Fruit fly (Drosophila melanogaster): ENCODE results near the gene Anp.

Gene Anp

DNA sequence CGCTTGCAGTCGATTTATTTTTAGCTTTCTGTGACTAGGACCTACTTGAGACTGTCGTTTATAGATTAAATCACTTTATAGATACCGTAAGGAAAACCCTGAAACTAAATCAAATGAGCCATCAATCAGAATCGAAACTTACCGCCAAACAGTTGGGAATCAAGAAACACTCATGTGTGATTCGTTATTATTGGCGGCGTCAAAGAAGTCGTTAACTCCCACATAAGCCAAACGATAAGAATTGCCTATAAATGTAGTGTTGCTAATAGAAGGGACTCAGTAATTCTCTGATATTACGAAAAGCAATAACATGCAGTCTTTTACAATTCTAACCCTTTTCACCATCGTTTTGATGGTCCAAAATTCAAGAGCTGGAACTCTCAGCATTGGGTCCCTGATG is 43.1 kb downstream of the Anp start, which contains the start of gene CG18404:
Gene CG18404, plus strand, starts transcription at position 301 of the 400 bp plus-strand sequence.
- TF ChIP-seq CG8478 (optimal IDR thresholded peaks at IDR 0.05) (no peak), Dll (optimal IDR thresholded peaks at IDR 0.05) (no peak), psq (optimal IDR thresholded peaks at IDR 0.05) (no peak), pan (optimal IDR thresholded peaks at IDR 0.05) (no peak), EcR (GFP tag; optimal IDR thresholded peaks at IDR 0.05) (no peak), usp (GFP tag; optimal IDR thresholded peaks at IDR 0.05) (no peak)

DNA sequence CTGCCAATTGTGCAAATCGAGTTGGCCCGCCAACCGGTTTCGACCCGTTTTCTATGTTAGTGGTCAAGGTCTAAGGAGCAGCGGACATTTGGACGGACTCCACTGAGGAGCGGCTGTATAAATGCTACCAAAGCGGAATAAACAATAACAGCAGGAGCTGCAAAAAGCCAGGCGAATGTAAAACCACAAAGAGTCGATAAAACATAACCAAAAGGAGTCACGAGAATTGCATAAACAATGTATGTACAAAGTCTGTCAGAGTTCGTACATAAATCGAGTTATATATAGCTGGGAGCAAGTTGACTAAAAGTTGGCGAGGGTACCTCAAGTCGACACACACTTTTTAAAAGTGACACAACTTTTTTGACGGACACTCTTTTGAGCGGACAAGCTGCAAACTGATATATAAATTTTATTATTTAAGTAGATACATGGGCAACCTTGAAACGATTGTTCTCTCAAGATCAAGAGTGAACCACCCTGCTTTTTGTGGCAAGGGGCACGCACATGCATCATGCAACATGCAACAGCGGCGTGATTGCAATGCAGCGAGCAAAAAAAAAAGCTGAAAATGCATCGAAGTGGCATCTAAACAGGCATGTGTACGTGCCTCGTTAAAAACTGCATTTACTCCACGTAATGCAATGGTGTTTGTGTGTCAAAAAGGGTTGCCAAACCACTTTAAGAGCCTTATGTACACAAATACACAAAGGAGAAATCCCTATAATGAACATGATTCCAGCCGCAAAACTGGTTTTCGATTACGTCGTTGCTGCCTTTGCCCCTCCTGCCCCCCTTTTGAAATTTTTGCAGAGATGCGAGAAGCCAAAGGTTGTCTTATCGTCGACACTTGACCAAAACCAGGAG is 45.7 kb downstream of the Anp start:
- no peak for TF ChIP-seq pan (optimal IDR thresholded peaks at IDR 0.05)

DNA sequence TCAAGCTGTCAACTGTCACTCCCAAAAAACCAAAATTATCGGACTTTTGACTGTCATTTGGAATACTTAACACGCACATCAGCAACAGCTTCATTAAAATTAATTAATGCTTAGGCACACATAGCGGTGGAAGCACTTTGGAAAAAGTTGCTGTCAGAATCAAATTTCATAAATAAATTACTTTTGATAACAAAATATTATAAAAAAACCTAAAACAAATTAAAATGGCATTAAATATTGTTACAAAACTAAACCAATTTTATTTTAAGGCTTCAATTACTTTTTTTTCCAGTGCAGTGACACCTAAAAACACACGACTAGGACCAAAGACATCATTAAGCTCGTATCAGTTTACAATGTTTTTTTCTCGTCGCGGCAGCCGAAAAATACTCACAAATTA is 46.5 kb downstream of the Anp start:
- TF ChIP-seq CG8478 (optimal IDR thresholded peaks at IDR 0.05) = no peak
- no peak for TF ChIP-seq psq (optimal IDR thresholded peaks at IDR 0.05)
- TF ChIP-seq Dll (optimal IDR thresholded peaks at IDR 0.05) = no peak
- TF ChIP-seq pan (optimal IDR thresholded peaks at IDR 0.05) = no peak
- no peak for TF ChIP-seq usp (GFP tag; optimal IDR thresholded peaks at IDR 0.05)
- TF ChIP-seq EcR (GFP tag; optimal IDR thresholded peaks at IDR 0.05) = no peak

DNA sequence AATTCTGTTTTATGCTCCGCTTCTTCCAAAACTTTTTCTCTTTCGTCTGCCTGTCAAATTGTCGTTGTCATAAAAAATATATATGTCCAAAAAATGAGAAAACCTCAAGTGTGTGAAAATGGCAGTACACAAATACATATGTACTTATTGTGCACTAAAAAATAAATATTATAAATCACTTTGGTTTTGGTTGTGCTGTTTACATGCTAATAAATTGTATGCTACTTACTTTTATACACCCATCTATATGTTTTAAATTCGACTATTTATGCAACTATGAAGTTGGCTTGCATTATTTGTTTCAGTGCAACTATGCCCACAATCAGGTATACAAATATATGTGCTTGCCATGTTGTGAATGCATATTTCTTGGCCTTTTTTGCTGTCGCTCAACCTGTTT is 47.8 kb downstream of the Anp start:
- TF ChIP-seq Dll (optimal IDR thresholded peaks at IDR 0.05) (no peak), psq (optimal IDR thresholded peaks at IDR 0.05) (no peak), CG8478 (optimal IDR thresholded peaks at IDR 0.05) (no peak), pan (optimal IDR thresholded peaks at IDR 0.05) (no peak), usp (GFP tag; optimal IDR thresholded peaks at IDR 0.05) (no peak), EcR (GFP tag; optimal IDR thresholded peaks at IDR 0.05) (no peak)

DNA sequence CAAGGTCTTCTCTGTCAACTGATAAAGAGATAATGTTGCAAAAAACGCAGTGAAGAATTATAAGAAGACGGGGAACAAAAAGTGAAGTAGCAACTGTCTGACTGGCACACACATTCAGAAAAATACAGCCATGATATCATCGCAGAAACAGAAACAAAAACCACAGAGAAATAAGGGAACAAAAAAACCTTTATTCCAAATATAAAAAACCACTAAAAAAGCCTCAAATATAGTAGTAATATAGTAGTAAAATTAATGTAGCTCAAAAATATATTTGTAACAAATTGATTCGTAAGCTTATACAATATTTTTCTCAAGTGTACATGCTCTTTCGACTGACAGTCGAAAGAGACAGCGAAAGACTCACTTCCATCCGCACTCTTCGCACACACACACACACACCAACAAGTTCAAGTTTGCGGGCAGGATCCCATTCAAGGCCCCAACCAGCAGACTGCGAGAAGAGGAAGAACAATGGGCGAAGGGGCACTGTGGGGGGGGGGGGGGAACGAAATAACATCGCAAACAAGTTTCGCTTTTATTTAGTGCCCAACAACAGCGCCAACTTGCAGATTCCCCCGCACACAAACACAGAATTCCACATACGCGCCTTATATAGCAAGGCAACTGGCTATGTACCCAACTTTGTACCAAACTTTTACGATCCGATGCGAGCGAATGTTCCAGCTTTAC is 48.7 kb downstream of the Anp start:
- TF ChIP-seq psq (optimal IDR thresholded peaks at IDR 0.05) (no peak), EcR (GFP tag; optimal IDR thresholded peaks at IDR 0.05) (no peak), CG8478 (optimal IDR thresholded peaks at IDR 0.05) (no peak), usp (GFP tag; optimal IDR thresholded peaks at IDR 0.05) (no peak), Dll (optimal IDR thresholded peaks at IDR 0.05) (no peak), pan (optimal IDR thresholded peaks at IDR 0.05) (no peak)

DNA sequence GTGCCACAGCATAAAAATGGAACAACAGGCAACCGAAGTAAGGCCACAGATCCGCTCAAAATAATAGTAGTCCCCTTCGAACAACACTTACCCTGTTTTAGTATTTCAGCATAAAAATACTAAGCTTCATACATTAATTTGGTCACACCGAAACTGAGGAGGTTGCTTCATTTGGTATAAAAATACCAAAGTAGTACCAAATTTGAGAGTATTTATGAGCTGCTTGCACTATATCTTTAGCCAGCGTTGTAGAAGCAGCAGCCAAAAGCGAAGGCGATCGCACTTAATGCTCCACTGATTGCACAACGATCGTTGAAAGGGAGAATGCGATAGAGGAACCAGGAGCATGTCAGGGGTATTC is 49.2 kb downstream of the Anp start:
- TF ChIP-seq psq (optimal IDR thresholded peaks at IDR 0.05) (no peak), usp (GFP tag; optimal IDR thresholded peaks at IDR 0.05) (no peak), Dll (optimal IDR thresholded peaks at IDR 0.05) (no peak), EcR (GFP tag; optimal IDR thresholded peaks at IDR 0.05) (no peak), pan (optimal IDR thresholded peaks at IDR 0.05) (no peak)

DNA sequence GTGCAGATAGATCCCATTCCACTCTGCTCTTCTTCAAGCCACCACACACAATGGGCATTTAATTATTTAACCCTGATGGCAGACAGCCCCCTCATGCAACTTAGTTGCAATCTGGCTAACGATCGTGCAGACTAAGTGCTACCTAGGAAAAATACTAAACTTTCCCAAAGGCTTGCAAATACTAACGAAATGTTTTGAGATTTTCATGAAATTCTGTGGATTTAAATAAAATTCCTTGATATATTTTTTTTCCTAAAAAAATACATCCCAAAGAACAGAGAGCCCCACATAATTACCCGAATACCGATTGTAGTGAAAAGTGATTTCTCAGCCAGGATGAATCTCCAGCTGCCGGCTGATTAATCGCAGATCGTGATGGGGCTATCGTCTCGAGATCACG is 49.8 kb downstream of the Anp start:
- TF ChIP-seq pan (optimal IDR thresholded peaks at IDR 0.05) (no peak), CG8478 (optimal IDR thresholded peaks at IDR 0.05) (no peak), Dll (optimal IDR thresholded peaks at IDR 0.05) (no peak), usp (GFP tag; optimal IDR thresholded peaks at IDR 0.05) (no peak), psq (optimal IDR thresholded peaks at IDR 0.05) (no peak), EcR (GFP tag; optimal IDR thresholded peaks at IDR 0.05) (no peak)

All from whole organism.